Worm (Caenorhabditis elegans) whole organism, L4/young adult: ENCODE measurements around the gene F11E6.11.

Source experiments
- W03F9.2 ChIP-seq: fragments of 150-350 bp; optimal IDR thresholded peaks from 2 replicates; lab custom pipeline; 2014; ENCODE audit warnings: missing biosample characterization, missing genetic modification characterization
- dao-5 ChIP-seq: sonication (generic microtip); optimal IDR thresholded peaks from 2 replicates; lab custom pipeline; 2016; ENCODE audit warnings: missing genotype, missing genetic modification characterization, moderate library complexity, missing compliant biosample characterization
- him-1 ChIP-seq: sonication (generic microtip); optimal IDR thresholded peaks from 2 replicates; lab custom pipeline; 2016; ENCODE audit warnings: missing genotype, missing genetic modification reagents, missing genetic modification characterization, missing compliant biosample characterization

ce11 chrIV:17407025-17407424, 35.6 kb upstream of the F11E6.11 start, which contains the start of gene T02D1.7:
- TF ChIP-seq him-1 (tag; lab: Kevin White, UChicago): no peak
- no peak for TF ChIP-seq dao-5
- no peak for TF ChIP-seq W03F9.2 (tag; lab: Kevin White, UChicago)
